Worm (Caenorhabditis elegans): Measurements from ENCODE around the gene fdgt-2.
A peak's percentile ranks its signal among the peaks of the same experiment; 100 is the strongest.

The fdgt-2 gene

DNA sequence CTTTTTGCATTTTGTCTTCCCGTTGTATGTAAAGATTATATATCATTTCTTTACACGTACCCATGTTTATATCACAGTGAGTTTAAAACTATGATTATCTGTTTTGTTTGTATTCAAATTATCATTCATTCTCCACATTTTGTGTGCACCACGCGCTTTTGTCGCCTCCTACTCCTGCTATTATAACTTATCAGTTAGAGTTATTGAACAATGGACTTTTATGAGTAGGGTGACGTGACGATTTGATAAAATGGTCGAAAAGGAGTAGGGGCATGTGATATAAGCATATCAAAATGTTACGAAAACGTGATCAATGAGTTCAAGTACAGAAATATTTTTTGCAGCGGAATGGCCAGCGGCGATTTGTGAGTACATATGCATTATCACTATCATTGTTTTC is 34.5 kb upstream of the fdgt-2 start (continued):
- TF ChIP-seq skn-1 (tag; optimal IDR thresholded peaks at IDR 0.05) (peak; percentile 84), lin-11 (tag; optimal IDR thresholded peaks at IDR 0.05) (no peak), egl-27 (tag; optimal IDR thresholded peaks at IDR 0.05) (no peak), mdl-1 (tag; optimal IDR thresholded peaks at IDR 0.05) (peak in 1 of 2 experiments; percentile 37), F13H6.1 (tag; optimal IDR thresholded peaks at IDR 0.05) (peak; percentile 70), unc-55 (GFP tag; optimal IDR thresholded peaks at IDR 0.05) (no peak), nhr-23 (tag; optimal IDR thresholded peaks at IDR 0.05) (no peak), nhr-11 (tag; optimal IDR thresholded peaks at IDR 0.05) (no peak), elt-1 (tag; optimal IDR thresholded peaks at IDR 0.05) (no peak), ztf-11 (tag; optimal IDR thresholded peaks at IDR 0.05) (no peak), zag-1 (tag; optimal IDR thresholded peaks at IDR 0.05) (no peak), fos-1 (tag; optimal IDR thresholded peaks at IDR 0.05) (peak; percentile 85), blmp-1 (tag; optimal IDR thresholded peaks at IDR 0.05; ENCODE audit: insufficient read depth) (no peak), nhr-129 (tag; optimal IDR thresholded peaks at IDR 0.05) (no peak), snpc-4 (tag; optimal IDR thresholded peaks at IDR 0.05) (no peak), ceh-82 (tag; optimal IDR thresholded peaks at IDR 0.05) (no peak), ztf-1 (GFP tag; conservative IDR thresholded peaks at IDR 0.05) (no peak), gmeb-1 (tag; optimal IDR thresholded peaks at IDR 0.05) (peak; percentile 1)

- TF ChIP-seq elt-3 (tag; optimal IDR thresholded peaks at IDR 0.05) (no peak), sma-9 (GFP tag; optimal IDR thresholded peaks at IDR 0.05) (peak; percentile 72), sma-9 (tag; optimal IDR thresholded peaks at IDR 0.05) (no peak), fos-1 (tag; optimal IDR thresholded peaks at IDR 0.05) (peak; percentile 93), skn-1 (tag; optimal IDR thresholded peaks at IDR 0.05) (peak; percentile 76)
Measured at ce11 chrII:8384344-8384743, 33.1 kb upstream of the fdgt-2 start.

ce11 chrII:8385561-8385960 is 31.9 kb upstream of the fdgt-2 start:
- TF ChIP-seq ztf-11 (tag; optimal IDR thresholded peaks at IDR 0.05) = no peak
- no peak for TF ChIP-seq F13H6.1 (tag; optimal IDR thresholded peaks at IDR 0.05)
- TF ChIP-seq alr-1 (tag; optimal IDR thresholded peaks at IDR 0.05) = no peak
- no peak for TF ChIP-seq nhr-23 (tag; optimal IDR thresholded peaks at IDR 0.05)
- TF ChIP-seq sma-3 (GFP tag; optimal IDR thresholded peaks at IDR 0.05) = no peak
- TF ChIP-seq ztf-4 (tag; optimal IDR thresholded peaks at IDR 0.05) = no peak
- no peak for TF ChIP-seq gmeb-1 (tag; optimal IDR thresholded peaks at IDR 0.05)

DNA sequence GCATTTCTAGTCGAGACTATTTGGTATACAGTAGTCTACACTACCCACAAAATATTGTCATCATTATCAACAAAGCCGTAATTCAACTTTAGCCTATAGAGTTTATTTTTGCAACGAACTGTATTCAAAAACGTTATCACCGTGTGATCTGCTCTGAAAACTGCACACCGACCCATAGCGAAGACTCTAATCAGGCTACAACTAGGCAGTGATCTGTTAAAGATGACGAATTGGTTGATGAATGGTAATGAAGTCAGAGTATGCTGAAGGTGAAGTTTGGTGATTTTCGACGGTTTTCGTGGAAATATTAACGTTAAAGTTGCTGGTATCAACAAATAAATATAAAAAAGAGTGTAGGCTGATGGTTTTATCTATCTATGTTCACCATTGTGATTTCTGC is 30.5 kb upstream of the fdgt-2 start:
- TF ChIP-seq ztf-4 (tag; optimal IDR thresholded peaks at IDR 0.05) = no peak
- TF ChIP-seq gmeb-1 (tag; optimal IDR thresholded peaks at IDR 0.05) = no peak
- TF ChIP-seq ceh-16 (tag; optimal IDR thresholded peaks at IDR 0.05) = no peak
- TF ChIP-seq sma-3 (GFP tag; optimal IDR thresholded peaks at IDR 0.05) = no peak
- TF ChIP-seq sma-9 (GFP tag; optimal IDR thresholded peaks at IDR 0.05) = peak; percentile 13
- no peak for TF ChIP-seq sma-9 (tag; optimal IDR thresholded peaks at IDR 0.05)
- no peak for TF ChIP-seq unc-55 (GFP tag; optimal IDR thresholded peaks at IDR 0.05)
- TF ChIP-seq fos-1 (tag; optimal IDR thresholded peaks at IDR 0.05) = peak; percentile 78
- TF ChIP-seq nhr-129 (tag; optimal IDR thresholded peaks at IDR 0.05) = no peak
- TF ChIP-seq blmp-1 (tag; optimal IDR thresholded peaks at IDR 0.05; ENCODE audit: insufficient read depth) = no peak
- no peak for TF ChIP-seq lin-13 (GFP tag; optimal IDR thresholded peaks at IDR 0.05)
- no peak for TF ChIP-seq nhr-11 (tag; optimal IDR thresholded peaks at IDR 0.05)

ce11 chrII:8388001-8388513 is 29.4 kb upstream of the fdgt-2 start, which contains the start of gene drd-1:
Gene drd-1, plus strand, starts transcription at chrII:8388051.
- TF ChIP-seq sma-9 (GFP tag; optimal IDR thresholded peaks at IDR 0.05) = peak; percentile 69
- TF ChIP-seq sma-9 (tag; optimal IDR thresholded peaks at IDR 0.05) = no peak
- TF ChIP-seq nhr-21 (tag; optimal IDR thresholded peaks at IDR 0.05) = no peak
- peak; percentile 91 for TF ChIP-seq fos-1 (tag; optimal IDR thresholded peaks at IDR 0.05)
- peak; percentile 22 for TF ChIP-seq skn-1 (tag; optimal IDR thresholded peaks at IDR 0.05)
- peak; percentile 23 for TF ChIP-seq crh-2 (tag; optimal IDR thresholded peaks at IDR 0.05)
- no peak for TF ChIP-seq elt-1 (tag; optimal IDR thresholded peaks at IDR 0.05)

- TF ChIP-seq fos-1 (tag; optimal IDR thresholded peaks at IDR 0.05) (peak; percentile 54), gmeb-1 (tag; optimal IDR thresholded peaks at IDR 0.05) (no peak)
Measured at ce11 chrII:8390751-8391150, 26.7 kb upstream of the fdgt-2 start, which contains the start of gene F49E12.10. Gene F49E12.10, plus strand, starts transcription at chrII:8391051.

ce11 chrII:8392215-8392614 is 25.2 kb upstream of the fdgt-2 start:
- TF ChIP-seq dmd-4 (tag; optimal IDR thresholded peaks at IDR 0.05) = no peak
- TF ChIP-seq nhr-6 (tag; optimal IDR thresholded peaks at IDR 0.05) = no peak
- peak; percentile 55 for TF ChIP-seq fos-1 (tag; optimal IDR thresholded peaks at IDR 0.05)
- no peak for TF ChIP-seq nhr-12 (tag; optimal IDR thresholded peaks at IDR 0.05)
- no peak for TF ChIP-seq lin-11 (tag; optimal IDR thresholded peaks at IDR 0.05)
- no peak for TF ChIP-seq unc-39 (tag; optimal IDR thresholded peaks at IDR 0.05)
- TF ChIP-seq zag-1 (tag; optimal IDR thresholded peaks at IDR 0.05) = no peak
- TF ChIP-seq skn-1 (tag; optimal IDR thresholded peaks at IDR 0.05) = no peak

Measured in whole organism, L2 larva.